Fruit fly (Drosophila melanogaster) whole organism, embryonic: ENCODE results near the gene CG34002.
A peak's percentile ranks its signal among the peaks of the same experiment; 100 is the strongest.

Experiments used
- Awh ChIP-seq: fragments of 200-800 bp; sonication (Bioruptor generic); IDR thresholded peaks from 2 replicates; pipeline ENCODE4, ENCODE4 v1.3.6; 2022; ENCODE audit warnings: missing biosample characterization, missing genetic modification characterization
- B-H1 ChIP-seq: fragments of 200-800 bp; sonication (Bioruptor generic); IDR thresholded peaks from 3 replicates; pipeline ENCODE4 v1.3.6; 2022; ENCODE audit warnings: missing biosample characterization, missing genetic modification characterization
- CG10654 ChIP-seq: fragments of 200-800 bp; sonication (Bioruptor generic); optimal IDR thresholded peaks from 2 replicates; lab custom pipeline; 2016; ENCODE audit warnings: missing biosample characterization, missing genetic modification characterization
- CG10959 ChIP-seq: fragments of 200-800 bp; sonication (Bioruptor generic); IDR thresholded peaks from 2 replicates; pipeline ENCODE4 v1.3.6; 2022; ENCODE audit warnings: missing biosample characterization, missing genetic modification characterization
- CG11093 ChIP-seq: fragments of 200-800 bp; sonication (Bioruptor generic); IDR thresholded peaks from 3 replicates; pipeline ENCODE4 v1.3.6; 2022; ENCODE audit warnings: missing biosample characterization, missing genetic modification characterization
- CG12391 ChIP-seq: fragments of 200-800 bp; sonication (Bioruptor generic); optimal IDR thresholded peaks from 3 replicates; lab custom pipeline; 2018; ENCODE audit warnings: missing biosample characterization, mild to moderate bottlenecking, missing genetic modification characterization, moderate library complexity
- CG13296 ChIP-seq: fragments of 200-800 bp; sonication (Bioruptor generic); optimal IDR thresholded peaks from 3 replicates; lab custom pipeline; 2018; ENCODE audit warnings: missing biosample characterization, mild to moderate bottlenecking, missing genetic modification characterization
- CG13775 ChIP-seq: fragments of 200-800 bp; sonication (Bioruptor generic); optimal IDR thresholded peaks from 3 replicates; lab custom pipeline; 2017; ENCODE audit warnings: missing biosample characterization, mild to moderate bottlenecking, missing genetic modification characterization
- CG14441 ChIP-seq: fragments of 200-800 bp; sonication (Bioruptor generic); IDR thresholded peaks from 2 replicates; pipeline ENCODE4 v1.3.6; 2022; ENCODE audit warnings: missing biosample characterization, missing genetic modification characterization
- CG15696 ChIP-seq: fragments of 200-800 bp; sonication (Bioruptor generic); optimal IDR thresholded peaks from 2 replicates; lab custom pipeline; 2019; ENCODE audit warnings: missing biosample characterization, mild to moderate bottlenecking, missing genetic modification characterization, moderate library complexity
- CG1647 ChIP-seq: fragments of 200-800 bp; sonication (Bioruptor generic); optimal IDR thresholded peaks from 3 replicates; lab custom pipeline; 2016; ENCODE audit warnings: missing biosample characterization, missing genetic modification characterization
- CG17328 ChIP-seq: fragments of 200-800 bp; sonication (Bioruptor generic); IDR thresholded peaks from 2 replicates; pipeline ENCODE4 v1.3.6; 2022; ENCODE audit warnings: missing biosample characterization, missing genetic modification characterization
- CG1792 ChIP-seq: fragments of 200-800 bp; sonication (Bioruptor generic); optimal IDR thresholded peaks from 2 replicates; lab custom pipeline; 2016; ENCODE audit warnings: missing biosample characterization, missing genetic modification characterization
- CG18262 ChIP-seq: fragments of 200-800 bp; optimal IDR thresholded peaks from 3 replicates; lab custom pipeline; 2019; ENCODE audit warnings: missing biosample characterization, mild to moderate bottlenecking, missing genetic modification characterization, moderate library complexity
- CG2712 ChIP-seq: fragments of 200-800 bp; optimal IDR thresholded peaks from 3 replicates; lab custom pipeline; 2019; ENCODE audit warnings: missing biosample characterization, mild to moderate bottlenecking, missing genetic modification characterization, moderate library complexity
- CG31388 ChIP-seq: fragments of 200-800 bp; sonication (Bioruptor generic); optimal IDR thresholded peaks from 2 replicates; lab custom pipeline; 2016; ENCODE audit warnings: missing biosample characterization, missing genetic modification characterization
- CG3163 ChIP-seq: fragments of 200-800 bp; sonication (Bioruptor generic); optimal IDR thresholded peaks from 3 replicates; lab custom pipeline; 2016; ENCODE audit warnings: missing biosample characterization, missing genetic modification characterization
- CG34422 ChIP-seq: fragments of 200-800 bp; sonication (Bioruptor generic); IDR thresholded peaks from 3 replicates; pipeline ENCODE4 v1.3.6; 2022; ENCODE audit warnings: missing biosample characterization, missing genetic modification characterization
- CG3847 ChIP-seq: fragments of 200-800 bp; sonication (Bioruptor generic); IDR thresholded peaks from 2 replicates; pipeline ENCODE4 v1.3.6; 2022; ENCODE audit warnings: missing biosample characterization, missing genetic modification characterization
- CG4404 ChIP-seq: fragments of 200-800 bp; sonication (Bioruptor generic); IDR thresholded peaks from 2 replicates; pipeline ENCODE4 v1.3.6; 2022; ENCODE audit warnings: missing biosample characterization, missing genetic modification characterization
- CG4730 ChIP-seq: fragments of 200-800 bp; sonication (Bioruptor generic); IDR thresholded peaks from 2 replicates; pipeline ENCODE4 v1.3.6; 2022; ENCODE audit warnings: missing biosample characterization, missing genetic modification characterization
- CG6175 ChIP-seq: fragments of 200-800 bp; sonication (Bioruptor generic); IDR thresholded peaks from 3 replicates; pipeline ENCODE4 v1.3.6; 2022; ENCODE audit warnings: missing biosample characterization, missing genetic modification characterization
- CG9817 ChIP-seq: fragments of 200-800 bp; sonication (Bioruptor generic); optimal IDR thresholded peaks from 2 replicates; lab custom pipeline; 2018; ENCODE audit warnings: missing biosample characterization, mild to moderate bottlenecking, missing genetic modification characterization, moderate library complexity
- CG9932 ChIP-seq: fragments of 200-800 bp; sonication (Bioruptor generic); IDR thresholded peaks from 2 replicates; pipeline ENCODE4 v1.3.6; 2022; ENCODE audit warnings: missing biosample characterization, missing genetic modification characterization
- CkIIα-i1 ChIP-seq: fragments of 200-800 bp; sonication (Bioruptor generic); IDR thresholded peaks from 2 replicates; pipeline ENCODE4 v1.3.6; 2022; ENCODE audit warnings: missing biosample characterization, missing genetic modification characterization
- Deaf1 ChIP-seq: fragments of 200-800 bp; optimal IDR thresholded peaks from 3 replicates; lab custom pipeline; 2019; ENCODE audit warnings: missing biosample characterization, mild to moderate bottlenecking, missing genetic modification characterization, moderate library complexity
- E2f2 ChIP-seq: fragments of 200-800 bp; sonication (Bioruptor generic); IDR thresholded peaks from 2 replicates; pipeline ENCODE4 v1.3.6; 2022; ENCODE audit warnings: missing biosample characterization, missing genetic modification characterization
- ERR ChIP-seq: fragments of 200-800 bp; sonication (Bioruptor generic); optimal IDR thresholded peaks from 2 replicates; lab custom pipeline; 2016; ENCODE audit warnings: missing biosample characterization, missing genetic modification characterization
- Eip74EF ChIP-seq, 2 experiments: fragments of 200-800 bp in 1 of 2; fragments of >200 bp in 1 of 2; sonication (Bioruptor generic) in 1 of 2; optimal IDR thresholded peaks; 2 replicates each; lab custom pipeline; 2017 to 2019; ENCODE audit warnings: missing biosample characterization in 2 of 2, missing genetic modification characterization in 2 of 2, mild to moderate bottlenecking in 1 of 2, moderate library complexity in 1 of 2
- HLH4C ChIP-seq: fragments of 200-800 bp; sonication (Bioruptor generic); IDR thresholded peaks from 3 replicates; pipeline ENCODE4 v1.3.6; 2022; ENCODE audit warnings: missing biosample characterization, missing genetic modification characterization; ENCODE audit not compliant: partially characterized antibody
- Jarid2 ChIP-seq: fragments of 200-800 bp; sonication (Bioruptor generic); optimal IDR thresholded peaks from 3 replicates; lab custom pipeline; 2017; ENCODE audit warnings: mild to moderate bottlenecking, missing biosample characterization, missing genetic modification reagents, missing genetic modification characterization
- Lpt ChIP-seq: fragments of >200 bp; optimal IDR thresholded peaks from 2 replicates; lab custom pipeline; 2018; ENCODE audit warnings: missing biosample characterization, missing genetic modification characterization
- MBD-R2 ChIP-seq: fragments of 200-800 bp; sonication (Bioruptor generic); IDR thresholded peaks from 2 replicates; pipeline ENCODE4 v1.3.6; 2022; ENCODE audit warnings: missing biosample characterization, missing genetic modification characterization
- Rfx ChIP-seq: fragments of 200-800 bp; sonication (Bioruptor generic); IDR thresholded peaks from 2 replicates; pipeline ENCODE4 v1.3.6; 2022; ENCODE audit warnings: missing biosample characterization, missing genetic modification characterization
- Xbp1 ChIP-seq: fragments of 200-800 bp; sonication (Bioruptor generic); optimal IDR thresholded peaks from 3 replicates; lab custom pipeline; 2016; ENCODE audit warnings: missing biosample characterization, mild to moderate bottlenecking, missing genetic modification characterization
- al ChIP-seq: fragments of 200-800 bp; sonication (Bioruptor generic); IDR thresholded peaks from 2 replicates; pipeline ENCODE4 v1.3.6; 2022; ENCODE audit warnings: missing biosample characterization, missing genetic modification characterization
- cad ChIP-seq: fragments of >200 bp; optimal IDR thresholded peaks from 2 replicates; lab custom pipeline; 2017; ENCODE audit warnings: missing biosample characterization, missing genetic modification characterization
- dmrt11E ChIP-seq: fragments of 200-800 bp; sonication (Bioruptor generic); optimal IDR thresholded peaks from 3 replicates; lab custom pipeline; 2018; ENCODE audit warnings: missing biosample characterization, mild to moderate bottlenecking, missing genetic modification characterization, moderate library complexity
- fd3F ChIP-seq: fragments of 200-800 bp; sonication (Bioruptor generic); optimal IDR thresholded peaks from 2 replicates; lab custom pipeline; 2018; ENCODE audit warnings: missing biosample characterization, mild to moderate bottlenecking, missing genetic modification characterization, moderate library complexity
- gsb-n ChIP-seq: fragments of 200-800 bp; sonication (Bioruptor generic); optimal IDR thresholded peaks from 3 replicates; lab custom pipeline; 2018; ENCODE audit warnings: missing biosample characterization, mild to moderate bottlenecking, missing genetic modification characterization
- ken ChIP-seq: fragments of 200-800 bp; sonication (Bioruptor generic); IDR thresholded peaks from 3 replicates; pipeline ENCODE4 v1.3.6; 2022; ENCODE audit warnings: missing biosample characterization, missing genetic modification characterization
- mirr ChIP-seq: fragments of 200-800 bp; sonication (Bioruptor generic); optimal IDR thresholded peaks from 3 replicates; lab custom pipeline; 2018; ENCODE audit warnings: missing biosample characterization, mild to moderate bottlenecking, missing genetic modification characterization
- nerfin-2 ChIP-seq: fragments of 200-800 bp; sonication (Bioruptor generic); IDR thresholded peaks from 2 replicates; pipeline ENCODE4 v1.3.6; 2022; ENCODE audit warnings: missing biosample characterization, missing genetic modification characterization; ENCODE audit not compliant: partially characterized antibody
- nom ChIP-seq: fragments of 200-800 bp; sonication (Bioruptor generic); optimal IDR thresholded peaks from 2 replicates; lab custom pipeline; 2017; ENCODE audit warnings: missing biosample characterization, missing genetic modification characterization, mild to moderate bottlenecking, moderate library complexity, missing genetic modification reagents
- odd ChIP-seq: fragments of 200-800 bp; sonication (Bioruptor generic); optimal IDR thresholded peaks from 2 replicates; lab custom pipeline; 2017; ENCODE audit warnings: missing biosample characterization, mild to moderate bottlenecking, missing genetic modification characterization
- prd ChIP-seq, 3 experiments: fragments of >200 bp in 2 of 3; fragments of 200-800 bp in 1 of 3; sonication (Bioruptor generic) in 1 of 3; optimal IDR thresholded peaks in 2 of 3; IDR thresholded peaks in 1 of 3; 2 replicates in 2 of 3; 3 replicates in 1 of 3; pipeline versions ENCODE4 v1.3.6 to Lab custom; 2017 to 2022; ENCODE audit warnings: missing biosample characterization in 1 of 3, missing genetic modification characterization in 1 of 3
- sd ChIP-seq: fragments of 200-800 bp; sonication (Bioruptor generic); optimal IDR thresholded peaks from 3 replicates; lab custom pipeline; 2018; ENCODE audit warnings: missing biosample characterization, mild to moderate bottlenecking, missing genetic modification characterization, moderate library complexity
- sima ChIP-seq: fragments of 200-800 bp; sonication (Bioruptor generic); optimal IDR thresholded peaks from 2 replicates; lab custom pipeline; 2016; ENCODE audit warnings: missing biosample characterization, missing genetic modification characterization
- sr ChIP-seq: fragments of 200-800 bp; sonication (Bioruptor generic); IDR thresholded peaks from 3 replicates; pipeline ENCODE4 v1.3.6; 2022; ENCODE audit warnings: missing biosample characterization, missing genetic modification characterization
- zen ChIP-seq: fragments of 200-800 bp; sonication (Bioruptor generic); optimal IDR thresholded peaks from 3 replicates; lab custom pipeline; 2018; ENCODE audit warnings: missing biosample characterization, mild to moderate bottlenecking, missing genetic modification characterization, moderate library complexity

The CG34002 gene

DNA sequence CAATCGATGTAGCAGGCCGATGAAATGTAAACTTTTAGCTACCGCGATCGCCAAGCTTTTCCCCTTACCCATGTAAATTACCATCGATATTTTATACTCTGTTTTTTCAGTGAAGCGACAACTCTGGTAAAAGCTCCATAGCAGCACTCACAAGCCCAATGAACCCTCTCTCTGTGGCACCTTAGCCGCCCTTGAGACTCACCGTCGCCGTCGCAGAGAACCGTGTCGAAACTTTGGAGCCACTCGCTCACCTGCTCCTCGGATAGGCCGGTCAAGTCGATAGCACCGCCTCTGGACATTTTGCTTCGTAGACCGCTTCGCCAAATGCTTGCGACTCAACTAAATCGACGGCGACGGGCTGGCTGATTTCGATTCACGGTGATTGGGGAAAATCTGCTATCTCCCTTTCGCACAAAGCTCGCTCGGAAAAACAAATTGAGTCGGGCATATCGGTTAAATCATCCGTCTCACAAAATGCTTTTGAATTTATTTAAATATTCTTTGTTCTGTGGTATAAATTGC is 17.1 kb upstream of the CG34002 start, which contains the start of gene CG5577 (continued):
- no peak for TF ChIP-seq Lpt
- TF ChIP-seq Jarid2 (GFP tag; lab: Kevin White, UChicago) = no peak
- no peak for TF ChIP-seq CG4404 (GFP tag; lab: Robert Waterston, UW)
- no peak for TF ChIP-seq CG11093 (GFP tag; lab: Robert Waterston, UW)
- no peak for TF ChIP-seq B-H1 (GFP tag; lab: Robert Waterston, UW)
- no peak for TF ChIP-seq al (GFP tag; lab: Robert Waterston, UW)
- no peak for TF ChIP-seq CG13775
- TF ChIP-seq HLH4C (GFP tag; lab: Robert Waterston, UW) = peak; percentile 48; the same call in 1 of the 3 replicates
- TF ChIP-seq Deaf1 (tag; lab: Kevin White, UChicago) = peak; percentile 78
- no peak for TF ChIP-seq CG14441 (GFP tag; lab: Robert Waterston, UW)
- no peak for TF ChIP-seq CG15696 (tag; lab: Kevin White, UChicago)
- TF ChIP-seq dmrt11E = no peak
- no peak for TF ChIP-seq E2f2
- no peak for TF ChIP-seq CG4730 (GFP tag; lab: Robert Waterston, UW)
- no peak for TF ChIP-seq CG10654 (GFP tag; lab: Kevin White, UChicago)
- 0 out of 2 replicates have a peak, but pooled peaks have one; percentile 16 for TF ChIP-seq nerfin-2 (GFP tag; lab: Robert Waterston, UW)
- no peak for TF ChIP-seq Awh (GFP tag; lab: Robert Waterston, UW)
- TF ChIP-seq CG31388 = no peak
- TF ChIP-seq CG9817 (tag; lab: Kevin White, UChicago) = no peak
- TF ChIP-seq CG12391 (tag; lab: Kevin White, UChicago) = no peak
- no peak for TF ChIP-seq CG18262
- TF ChIP-seq CG9932 (GFP tag; lab: Robert Waterston, UW) = peak; percentile 51; the same call in 1 of the 2 replicates
- peak; percentile 31 for TF ChIP-seq ERR
- TF ChIP-seq CG2712 = no peak
- peak; percentile 14 for TF ChIP-seq CG3163 (GFP tag; lab: Kevin White, UChicago)
- TF ChIP-seq CG17328 (GFP tag; lab: Robert Waterston, UW) = no peak
- no peak for TF ChIP-seq CkIIα-i1 (GFP tag; lab: Robert Waterston, UW)
- TF ChIP-seq MBD-R2 (GFP tag; lab: Robert Waterston, UW) = peak; percentile 15; the same call in 1 of the 2 replicates
- TF ChIP-seq sr (GFP tag; lab: Robert Waterston, UW) = no peak
- TF ChIP-seq CG10959 = no peak
- no peak for TF ChIP-seq ken (GFP tag; lab: Robert Waterston, UW)
- TF ChIP-seq Rfx = peak; percentile 63
- no peak for TF ChIP-seq nom
- no peak for TF ChIP-seq prd (optimal IDR thresholded peaks at IDR 0.05; lab: Kevin White, UChicago)
- 0 out of 3 replicates have a peak, but pooled peaks have one; percentile 35 for TF ChIP-seq prd (GFP tag; IDR thresholded peaks at IDR 0.05; lab: Robert Waterston, UW)
- TF ChIP-seq CG34422 (GFP tag; lab: Robert Waterston, UW) = peak; percentile 41; the same call in 1 of the 3 replicates
- no peak for TF ChIP-seq sima
- TF ChIP-seq CG3847 = no peak
- TF ChIP-seq zen (tag; lab: Kevin White, UChicago) = no peak
- TF ChIP-seq fd3F (GFP tag; lab: Kevin White, UChicago) = no peak
- TF ChIP-seq CG1647 (GFP tag; lab: Kevin White, UChicago) = no peak
- TF ChIP-seq Eip74EF (GFP tag; optimal IDR thresholded peaks at IDR 0.05; lab: Kevin White, UChicago) = no peak
- peak; percentile 97 for TF ChIP-seq CG6175 (GFP tag; lab: Robert Waterston, UW)
- TF ChIP-seq odd = peak; percentile 10
- TF ChIP-seq mirr (GFP tag; lab: Kevin White, UChicago) = peak; percentile 57
- no peak for TF ChIP-seq Xbp1
- no peak for TF ChIP-seq CG1792 (GFP tag; lab: Kevin White, UChicago)
- TF ChIP-seq sd (tag; lab: Kevin White, UChicago) = no peak
- TF ChIP-seq cad (GFP tag; lab: Kevin White, UChicago) = no peak
- peak; percentile 55 for TF ChIP-seq CG13296 (GFP tag; lab: Kevin White, UChicago)
- no peak for TF ChIP-seq gsb-n
